Fruit fly (Drosophila melanogaster) whole organism, embryonic: ENCODE data around the gene Cda5.

Experiments used
- Asciz ChIP-seq: fragments of 200-800 bp; sonication (Bioruptor generic); optimal IDR thresholded peaks from 2 replicates; lab custom pipeline; 2017; ENCODE audit warnings: missing biosample characterization, mild to moderate bottlenecking, missing genetic modification characterization, missing genetic modification reagents
- CG10274 ChIP-seq: fragments of 200-800 bp; sonication (Bioruptor generic); optimal IDR thresholded peaks from 3 replicates; lab custom pipeline; 2017; ENCODE audit warnings: missing biosample characterization, mild to moderate bottlenecking, missing genetic modification characterization
- CG10543 ChIP-seq: fragments of 200-800 bp; sonication (Bioruptor generic); optimal IDR thresholded peaks from 3 replicates; lab custom pipeline; 2017; ENCODE audit warnings: missing biosample characterization, mild to moderate bottlenecking, missing genetic modification characterization, moderate library complexity
- CG12769 ChIP-seq: fragments of 200-800 bp; sonication (Bioruptor generic); optimal IDR thresholded peaks from 2 replicates; lab custom pipeline; 2019; ENCODE audit warnings: missing biosample characterization, mild to moderate bottlenecking, missing genetic modification characterization, moderate library complexity
- CG13624 ChIP-seq: fragments of 200-800 bp; sonication (Bioruptor generic); optimal IDR thresholded peaks from 2 replicates; lab custom pipeline; 2016; ENCODE audit warnings: missing biosample characterization, missing genetic modification characterization
- CG15011 ChIP-seq: fragments of 200-800 bp; sonication (Bioruptor generic); optimal IDR thresholded peaks from 3 replicates; lab custom pipeline; 2018; ENCODE audit warnings: missing biosample characterization, mild to moderate bottlenecking, missing genetic modification characterization
- CG17361 ChIP-seq: fragments of 200-800 bp; sonication (Bioruptor generic); IDR thresholded peaks from 3 replicates; pipeline ENCODE4 v1.3.6; 2022; ENCODE audit warnings: missing biosample characterization, missing genetic modification characterization
- CG17802 ChIP-seq: fragments of 200-800 bp; sonication (Bioruptor generic); optimal IDR thresholded peaks from 2 replicates; lab custom pipeline; 2018; ENCODE audit warnings: missing biosample characterization, mild to moderate bottlenecking, missing genetic modification characterization, moderate library complexity
- CG17829 ChIP-seq: fragments of 200-800 bp; optimal IDR thresholded peaks from 2 replicates; lab custom pipeline; 2019; ENCODE audit warnings: missing biosample characterization, mild to moderate bottlenecking, missing genetic modification characterization, moderate library complexity
- CG18619 ChIP-seq: fragments of 200-800 bp; sonication (Bioruptor generic); optimal IDR thresholded peaks from 3 replicates; lab custom pipeline; 2017; ENCODE audit warnings: missing biosample characterization, mild to moderate bottlenecking, missing genetic modification characterization
- CG18764 ChIP-seq: fragments of 200-800 bp; sonication (Bioruptor generic); optimal IDR thresholded peaks from 3 replicates; lab custom pipeline; 2016; ENCODE audit warnings: missing biosample characterization, missing genetic modification characterization
- CG30020 ChIP-seq: fragments of 200-800 bp; optimal IDR thresholded peaks from 2 replicates; lab custom pipeline; 2019; ENCODE audit warnings: missing biosample characterization, mild to moderate bottlenecking, missing genetic modification characterization, moderate library complexity
- CG30403 ChIP-seq: fragments of 200-800 bp; sonication (Bioruptor generic); optimal IDR thresholded peaks from 3 replicates; lab custom pipeline; 2016; ENCODE audit warnings: missing biosample characterization, missing genetic modification characterization
- CG34376 ChIP-seq: fragments of 200-800 bp; sonication (Bioruptor generic); optimal IDR thresholded peaks from 2 replicates; lab custom pipeline; 2018; ENCODE audit warnings: missing biosample characterization, mild to moderate bottlenecking, missing genetic modification characterization
- CG4328 ChIP-seq: fragments of 200-800 bp; sonication (Bioruptor generic); optimal IDR thresholded peaks from 3 replicates; lab custom pipeline; 2017; ENCODE audit warnings: missing biosample characterization, missing genetic modification reagents, missing genetic modification characterization
- CG6689 ChIP-seq: fragments of 200-800 bp; sonication (Bioruptor generic); IDR thresholded peaks from 2 replicates; pipeline ENCODE4 v1.3.6; 2022; ENCODE audit warnings: missing biosample characterization, missing genetic modification characterization
- CG7987 ChIP-seq: fragments of 200-800 bp; sonication (Bioruptor generic); optimal IDR thresholded peaks from 2 replicates; lab custom pipeline; 2018; ENCODE audit warnings: missing biosample characterization, mild to moderate bottlenecking, missing genetic modification characterization, moderate library complexity
- CG8290 ChIP-seq, 3 experiments: fragments of 200-800 bp; sonication (Bioruptor generic); optimal IDR thresholded peaks; 2 replicates each; lab custom pipeline; 2016 to 2019; ENCODE audit warnings: missing biosample characterization in 3 of 3, missing genetic modification characterization in 3 of 3, mild to moderate bottlenecking in 2 of 3, moderate library complexity in 1 of 3
- Chrac-16 ChIP-seq: fragments of 200-800 bp; sonication (Bioruptor generic); optimal IDR thresholded peaks from 3 replicates; lab custom pipeline; 2016; ENCODE audit warnings: missing biosample characterization, missing genetic modification characterization
- CrebB ChIP-seq: fragments of 200-800 bp; sonication (Bioruptor generic); optimal IDR thresholded peaks from 3 replicates; lab custom pipeline; 2018; ENCODE audit warnings: missing biosample characterization, mild to moderate bottlenecking, missing genetic modification characterization
- D ChIP-seq, 2 experiments: fragments of 200-800 bp in 1 of 2; fragments of >200 bp in 1 of 2; sonication (Bioruptor generic) in 1 of 2; optimal IDR thresholded peaks; 2 replicates in 1 of 2; 3 replicates in 1 of 2; lab custom pipeline; 2017; ENCODE audit warnings: mild to moderate bottlenecking in 1 of 2, missing biosample characterization in 1 of 2, missing genetic modification characterization in 1 of 2, missing genetic modification reagents in 1 of 2
- D19B ChIP-seq: fragments of 200-800 bp; sonication (Bioruptor generic); optimal IDR thresholded peaks from 2 replicates; lab custom pipeline; 2017; ENCODE audit warnings: missing biosample characterization, mild to moderate bottlenecking, missing genetic modification characterization
- Dbx ChIP-seq: fragments of 200-800 bp; sonication (Bioruptor generic); IDR thresholded peaks from 3 replicates; pipeline ENCODE4 v1.3.6; 2022; ENCODE audit warnings: missing biosample characterization, missing genetic modification characterization
- Dip3 ChIP-seq: fragments of 200-800 bp; sonication (Bioruptor generic); optimal IDR thresholded peaks from 3 replicates; lab custom pipeline; 2016; ENCODE audit warnings: missing biosample characterization, missing genetic modification characterization
- E2f1 ChIP-seq: fragments of 200-800 bp; sonication (Bioruptor generic); IDR thresholded peaks from 2 replicates; pipeline ENCODE4 v1.3.6; 2022; ENCODE audit warnings: missing biosample characterization, missing genetic modification characterization
- Fer2 ChIP-seq: fragments of 200-800 bp; sonication (Bioruptor generic); optimal IDR thresholded peaks from 2 replicates; lab custom pipeline; 2018; ENCODE audit warnings: missing biosample characterization, mild to moderate bottlenecking, missing genetic modification characterization, moderate library complexity
- Hey ChIP-seq: fragments of 200-800 bp; sonication (Bioruptor generic); optimal IDR thresholded peaks from 3 replicates; lab custom pipeline; 2018; ENCODE audit warnings: missing biosample characterization, mild to moderate bottlenecking, missing genetic modification characterization
- Med ChIP-seq: fragments of 200-800 bp; sonication (Bioruptor generic); peaks from one replicate; lab custom pipeline; 2016; ENCODE audit warnings: missing biosample characterization, missing genetic modification characterization, mild to moderate bottlenecking, inconsistent platforms, moderate library complexity
- Nf-YB ChIP-seq: fragments of 200-800 bp; sonication (Bioruptor generic); optimal IDR thresholded peaks from 3 replicates; lab custom pipeline; 2019; ENCODE audit warnings: missing biosample characterization, mild to moderate bottlenecking, missing genetic modification characterization, moderate library complexity
- ase ChIP-seq: fragments of 200-800 bp; sonication (Bioruptor generic); IDR thresholded peaks from 3 replicates; pipeline ENCODE4 v1.3.6; 2022; ENCODE audit warnings: missing biosample characterization, missing genetic modification characterization
- caup ChIP-seq: fragments of 200-800 bp; sonication (Bioruptor generic); optimal IDR thresholded peaks from 3 replicates; lab custom pipeline; 2017; ENCODE audit warnings: missing biosample characterization, mild to moderate bottlenecking, missing genetic modification characterization, moderate library complexity; ENCODE audit not compliant: severe bottlenecking
- corto ChIP-seq: fragments of 200-800 bp; sonication (Bioruptor generic); optimal IDR thresholded peaks from 2 replicates; lab custom pipeline; 2016; ENCODE audit warnings: missing biosample characterization, mild to moderate bottlenecking, missing genetic modification characterization, moderate library complexity
- danr ChIP-seq: fragments of 200-800 bp; sonication (Bioruptor generic); IDR thresholded peaks from 2 replicates; pipeline ENCODE4 v1.3.6; 2022; ENCODE audit warnings: missing biosample characterization, missing genetic modification characterization
- dmrt99B ChIP-seq: fragments of 200-800 bp; sonication (Bioruptor generic); optimal IDR thresholded peaks from 2 replicates; lab custom pipeline; 2018; ENCODE audit warnings: missing biosample characterization, mild to moderate bottlenecking, missing genetic modification characterization, moderate library complexity
- dpn ChIP-seq, 2 experiments: fragments of 200-800 bp; sonication (Bioruptor generic); optimal IDR thresholded peaks; 3 replicates each; lab custom pipeline; 2016; ENCODE audit warnings: missing biosample characterization in 2 of 2, missing genetic modification characterization in 2 of 2
- fd96Cb ChIP-seq: fragments of 200-800 bp; sonication (Bioruptor generic); optimal IDR thresholded peaks from 2 replicates; lab custom pipeline; 2018; ENCODE audit warnings: missing biosample characterization, mild to moderate bottlenecking, missing genetic modification characterization, moderate library complexity
- fu2 ChIP-seq: fragments of 200-800 bp; sonication (Bioruptor generic); optimal IDR thresholded peaks from 2 replicates; lab custom pipeline; 2016; ENCODE audit warnings: missing biosample characterization, missing genetic modification characterization
- gce ChIP-seq: fragments of 200-800 bp; sonication (Bioruptor generic); IDR thresholded peaks from 3 replicates; pipeline ENCODE4 v1.3.6; 2022; ENCODE audit warnings: missing biosample characterization, missing genetic modification characterization
- gcm ChIP-seq: fragments of 200-800 bp; sonication (Bioruptor generic); optimal IDR thresholded peaks from 2 replicates; lab custom pipeline; 2019; ENCODE audit warnings: missing biosample characterization, mild to moderate bottlenecking, missing genetic modification characterization, moderate library complexity
- gro ChIP-seq: fragments of 200-800 bp; sonication (Bioruptor generic); optimal IDR thresholded peaks from 2 replicates; lab custom pipeline; 2016; ENCODE audit warnings: missing biosample characterization, missing genetic modification characterization
- ken ChIP-seq: fragments of 200-800 bp; sonication (Bioruptor generic); IDR thresholded peaks from 3 replicates; pipeline ENCODE4 v1.3.6; 2022; ENCODE audit warnings: missing biosample characterization, missing genetic modification characterization
- onecut ChIP-seq: fragments of 200-800 bp; sonication (Bioruptor generic); IDR thresholded peaks from 2 replicates; pipeline ENCODE4 v1.3.6; 2022; ENCODE audit warnings: missing biosample characterization, missing genetic modification characterization
- org-1 ChIP-seq: fragments of 200-800 bp; sonication (Bioruptor generic); optimal IDR thresholded peaks from 2 replicates; lab custom pipeline; 2017; ENCODE audit warnings: missing biosample characterization, missing genetic modification characterization
- sc ChIP-seq, 3 experiments: fragments of >200 bp in 2 of 3; fragments of 200-800 bp in 1 of 3; sonication (Bioruptor generic) in 1 of 3; optimal IDR thresholded peaks; 2 replicates in 2 of 3; 3 replicates in 1 of 3; lab custom pipeline; 2017; ENCODE audit warnings: mild to moderate bottlenecking in 1 of 3, missing biosample characterization in 1 of 3, missing genetic modification characterization in 1 of 3, missing genetic modification reagents in 1 of 3
- sug ChIP-seq: fragments of 200-800 bp; optimal IDR thresholded peaks from 2 replicates; lab custom pipeline; 2019; ENCODE audit warnings: missing biosample characterization, mild to moderate bottlenecking, missing genetic modification characterization, moderate library complexity
- tap ChIP-seq: fragments of 200-800 bp; optimal IDR thresholded peaks from 3 replicates; lab custom pipeline; 2019; ENCODE audit warnings: missing biosample characterization, mild to moderate bottlenecking, missing genetic modification characterization, moderate library complexity
- twi ChIP-seq: fragments of 200-800 bp; optimal IDR thresholded peaks from 2 replicates; lab custom pipeline; 2019; ENCODE audit warnings: missing biosample characterization, mild to moderate bottlenecking, missing genetic modification characterization, moderate library complexity
- wdn ChIP-seq: fragments of 200-800 bp; sonication (Bioruptor generic); IDR thresholded peaks from 2 replicates; pipeline ENCODE4 v1.3.6; 2022; ENCODE audit warnings: missing biosample characterization, missing genetic modification characterization

Gene Cda5

dm6 chr2L:87255-87723, 22.1 kb upstream of the Cda5 start, which contains the start of gene net (continued):
- peak; percentile 45 for TF ChIP-seq CG8290 (GFP tag; optimal IDR thresholded peaks at IDR 0.05; lab: Kevin White, UChicago)
- peak in 1 of 2 experiments; percentile 48 for TF ChIP-seq CG8290 (tag; optimal IDR thresholded peaks at IDR 0.05; lab: Kevin White, UChicago)
- TF ChIP-seq CG34376: peak; percentile 88
- TF ChIP-seq CG18764: peak; percentile 26
- no peak; the same call in 1 of the 2 replicates for TF ChIP-seq danr
- TF ChIP-seq ken (GFP tag; lab: Robert Waterston, UW): peak; percentile 49; the same call in 2 of the 3 replicates
- peak; percentile 84 for TF ChIP-seq Med (GFP tag; lab: Kevin White, UChicago)
- TF ChIP-seq dpn (GFP tag; optimal IDR thresholded peaks at IDR 0.05; lab: Kevin White, UChicago): peak in 1 of 2 experiments; percentile 61
- peak; percentile 69 for TF ChIP-seq caup (GFP tag; lab: Kevin White, UChicago)
- TF ChIP-seq Nf-YB (GFP tag; lab: Kevin White, UChicago): peak; percentile 45
- TF ChIP-seq sc (optimal IDR thresholded peaks at IDR 0.05; lab: Kevin White, UChicago): no peak
- TF ChIP-seq sc (GFP tag; optimal IDR thresholded peaks at IDR 0.05; lab: Kevin White, UChicago): peak; percentile 11
- peak; percentile 77 for TF ChIP-seq CG17361
- TF ChIP-seq ase (GFP tag; lab: Robert Waterston, UW): no peak
- TF ChIP-seq CG12769 (tag; lab: Kevin White, UChicago): peak; percentile 68
- TF ChIP-seq CG15011 (GFP tag; lab: Kevin White, UChicago): peak; percentile 69
- peak; percentile 73 for TF ChIP-seq CG30403 (GFP tag; lab: Kevin White, UChicago)
- TF ChIP-seq Dip3 (GFP tag; lab: Kevin White, UChicago): no peak
- peak; percentile 89 for TF ChIP-seq sug (tag; lab: Kevin White, UChicago)
- peak; percentile 37 for TF ChIP-seq Chrac-16 (GFP tag; lab: Kevin White, UChicago)
- TF ChIP-seq CG10274 (GFP tag; lab: Kevin White, UChicago): peak; percentile 38
- TF ChIP-seq onecut (GFP tag; lab: Robert Waterston, UW): peak; percentile 40
- peak; percentile 72 for TF ChIP-seq tap (tag; lab: Kevin White, UChicago)
- peak; percentile 37 for TF ChIP-seq fd96Cb (tag; lab: Kevin White, UChicago)
- no peak for TF ChIP-seq wdn (GFP tag; lab: Robert Waterston, UW)
- TF ChIP-seq Fer2: peak; percentile 74
- no peak for TF ChIP-seq gro (GFP tag; lab: Kevin White, UChicago)
- peak; percentile 86 for TF ChIP-seq CG10543 (GFP tag; lab: Kevin White, UChicago)
- no peak for TF ChIP-seq fu2 (GFP tag; lab: Kevin White, UChicago)
- peak; percentile 72 for TF ChIP-seq corto (GFP tag; lab: Kevin White, UChicago)
- TF ChIP-seq CG18619: peak; percentile 71
- TF ChIP-seq gce (GFP tag; lab: Robert Waterston, UW): no peak
- TF ChIP-seq CG17802 (tag; lab: Kevin White, UChicago): peak; percentile 15
- TF ChIP-seq twi (tag; lab: Kevin White, UChicago): peak; percentile 39
- TF ChIP-seq CrebB (tag; lab: Kevin White, UChicago): peak; percentile 11
- TF ChIP-seq CG30020 (tag; lab: Kevin White, UChicago): peak; percentile 30
- 0 out of 2 replicates have a peak, but pooled peaks have one; percentile 35 for TF ChIP-seq CG6689 (GFP tag; lab: Robert Waterston, UW)
- TF ChIP-seq CG13624 (GFP tag; lab: Kevin White, UChicago): no peak
- no peak for TF ChIP-seq D (optimal IDR thresholded peaks at IDR 0.05; lab: Kevin White, UChicago)
- TF ChIP-seq D (GFP tag; optimal IDR thresholded peaks at IDR 0.05; lab: Kevin White, UChicago): peak; percentile 11
- TF ChIP-seq Hey (tag; lab: Kevin White, UChicago): peak; percentile 0
- TF ChIP-seq CG4328 (GFP tag; lab: Kevin White, UChicago): peak; percentile 74
- peak; percentile 66 for TF ChIP-seq gcm (GFP tag; lab: Kevin White, UChicago)
- TF ChIP-seq E2f1 (GFP tag; lab: Robert Waterston, UW): 0 out of 2 replicates have a peak, but pooled peaks have one; percentile 37
- TF ChIP-seq D19B: peak; percentile 53
- TF ChIP-seq dmrt99B (tag; lab: Kevin White, UChicago): peak; percentile 76
- no peak for TF ChIP-seq CG7987
- TF ChIP-seq Asciz (GFP tag; lab: Kevin White, UChicago): peak; percentile 48
- TF ChIP-seq org-1 (GFP tag; lab: Kevin White, UChicago): peak; percentile 60
- TF ChIP-seq CG17829 (tag; lab: Kevin White, UChicago): peak; percentile 72
- peak; percentile 58 for TF ChIP-seq Dbx
